Fruit fly (Drosophila melanogaster): ENCODE data around the gene CG42502.

Gene CG42502

DNA sequence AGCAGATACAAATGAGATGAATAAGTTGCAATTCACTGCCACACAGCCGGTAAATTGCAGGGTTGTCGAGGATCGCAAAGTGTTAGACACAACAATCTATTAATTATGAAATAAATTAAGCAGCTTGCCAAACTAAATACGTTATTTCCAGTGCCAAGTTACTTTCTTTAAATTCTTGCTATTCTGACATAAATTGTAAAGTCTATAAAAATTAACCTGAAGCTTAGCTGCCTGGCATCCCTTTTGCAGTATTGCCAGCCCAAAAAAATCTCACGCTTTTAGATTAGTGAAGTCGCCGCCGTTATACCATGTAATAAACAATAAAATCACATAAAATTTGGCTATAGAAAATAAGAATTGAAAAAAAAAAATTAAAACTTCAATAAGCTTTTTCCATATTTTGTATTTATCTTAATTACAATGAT lies 46.6 kb upstream of the CG42502 start (continued):
- peak; percentile 70 for TF ChIP-seq Side (GFP tag; optimal IDR thresholded peaks at IDR 0.05)
- TF ChIP-seq CG1603 (tag; optimal IDR thresholded peaks at IDR 0.05): peak; percentile 91
- TF ChIP-seq CG4617 (GFP tag; optimal IDR thresholded peaks at IDR 0.05; ENCODE audit: borderline replicate concordance): peak; percentile 72
- TF ChIP-seq CHES-1-like (GFP tag; optimal IDR thresholded peaks at IDR 0.05): peak; percentile 85
- TF ChIP-seq CG9437 (GFP tag; optimal IDR thresholded peaks at IDR 0.05): peak; percentile 73
- peak; percentile 73 for TF ChIP-seq CG8089 (GFP tag; optimal IDR thresholded peaks at IDR 0.05)

DNA sequence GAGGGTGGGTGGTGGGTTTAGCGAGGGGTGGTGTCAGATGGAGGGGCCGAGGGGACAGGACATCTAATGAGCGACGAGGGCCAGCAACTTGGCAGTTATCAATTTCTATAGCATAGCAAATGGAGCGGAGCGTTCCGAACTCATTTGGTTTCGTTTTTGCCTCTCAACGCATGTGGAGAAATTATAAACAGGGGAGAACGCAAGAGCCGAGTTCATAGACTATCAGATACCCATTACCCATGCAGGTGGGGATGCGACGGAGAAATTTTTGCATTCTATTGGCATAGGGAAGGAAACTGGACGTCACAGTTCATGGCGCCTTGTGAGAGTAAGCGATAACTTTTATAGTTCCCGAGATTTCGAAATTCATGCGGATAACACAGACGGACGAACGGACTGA lies 41.2 kb upstream of the CG42502 start:
- 0 out of 2 replicates have a peak, but pooled peaks have one; percentile 24 for TF ChIP-seq CG32532 (GFP tag; IDR thresholded peaks at IDR 0.05)
- no peak for TF ChIP-seq CG13296 (GFP tag; optimal IDR thresholded peaks at IDR 0.05)
- no peak for TF ChIP-seq gsb-n (tag; optimal IDR thresholded peaks at IDR 0.05)
- no peak for TF ChIP-seq CG13424 (tag; optimal IDR thresholded peaks at IDR 0.05)
- peak; percentile 61 for TF ChIP-seq HLH4C (GFP tag; IDR thresholded peaks at IDR 0.05; ENCODE audit: partially characterized antibody)
- peak; percentile 53; the same call in 1 of the 3 replicates for TF ChIP-seq CG14860 (GFP tag; IDR thresholded peaks at IDR 0.05; ENCODE audit: partially characterized antibody)

DNA sequence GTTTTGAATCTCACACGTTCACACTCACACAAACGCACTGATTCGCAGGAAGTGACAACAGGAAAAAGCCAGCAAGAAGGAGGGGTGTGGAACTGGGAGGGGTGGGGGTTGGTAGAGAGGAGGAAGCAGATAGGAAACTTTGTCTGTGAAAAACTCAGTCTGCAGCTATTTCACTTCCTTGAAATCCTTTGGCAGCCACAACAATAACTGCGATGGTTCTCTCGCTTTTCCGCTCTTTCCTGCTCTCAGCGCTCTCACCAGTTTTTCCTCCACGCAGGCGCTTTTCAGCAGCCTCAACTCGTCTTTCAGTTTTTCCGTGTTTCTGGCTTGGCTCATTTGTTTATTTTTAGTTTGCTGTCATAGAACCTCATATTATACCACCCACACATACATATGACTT lies 35.8 kb upstream of the CG42502 start:
- TF ChIP-seq dysf (GFP tag; IDR thresholded peaks at IDR 0.05) (no peak), Trl (optimal IDR thresholded peaks at IDR 0.05) (peak; percentile 55 to 72), Trl (GFP tag; optimal IDR thresholded peaks at IDR 0.05) (no peak), MTF-1 (GFP tag; optimal IDR thresholded peaks at IDR 0.05; ENCODE audit: borderline replicate concordance) (no peak), Ets65A (GFP tag) (peak; percentile 3), CG13894 (tag; optimal IDR thresholded peaks at IDR 0.05) (peak; percentile 32), PHDP (tag; optimal IDR thresholded peaks at IDR 0.05) (no peak), nerfin-1 (tag; optimal IDR thresholded peaks at IDR 0.05) (peak; percentile 60), crol (GFP tag; IDR thresholded peaks at IDR 0.05) (peak; percentile 45; the same call in 1 of the 2 replicates), D (optimal IDR thresholded peaks at IDR 0.05) (no peak), D (GFP tag; optimal IDR thresholded peaks at IDR 0.05) (no peak), pfk (GFP tag; optimal IDR thresholded peaks at IDR 0.05) (no peak), CG15514 (GFP tag; optimal IDR thresholded peaks at IDR 0.05) (peak; percentile 93), Six4 (GFP tag; optimal IDR thresholded peaks at IDR 0.05) (no peak), chinmo (GFP tag; IDR thresholded peaks at IDR 0.05; ENCODE audit: partially characterized antibody) (0 out of 4 replicates have a peak, but pooled peaks have one; percentile 10), schlank (tag; optimal IDR thresholded peaks at IDR 0.05) (no peak), CG4328 (GFP tag; optimal IDR thresholded peaks at IDR 0.05) (no peak), ewg (GFP tag; optimal IDR thresholded peaks at IDR 0.05) (peak; percentile 71)

DNA sequence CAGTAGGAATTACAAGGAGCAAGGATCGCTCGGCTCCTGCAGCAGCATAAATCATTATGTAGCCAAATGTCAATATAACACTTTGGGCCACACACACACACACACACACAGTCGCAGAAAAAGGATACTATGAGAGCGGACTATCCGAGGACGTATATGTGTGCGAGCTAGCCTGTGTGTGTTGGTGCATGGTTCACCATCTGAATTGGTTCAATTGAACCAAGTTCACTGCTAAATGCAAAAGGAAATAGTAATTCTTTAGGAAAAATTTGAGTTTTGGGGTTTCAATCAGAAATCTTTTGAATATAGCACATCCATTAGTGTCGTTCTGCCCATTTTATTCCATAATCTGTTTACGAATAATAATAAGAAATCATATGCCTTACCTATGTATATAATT lies 35.1 kb upstream of the CG42502 start:
- TF ChIP-seq CG12942 (GFP tag; optimal IDR thresholded peaks at IDR 0.05) (no peak), salm (tag; optimal IDR thresholded peaks at IDR 0.05) (no peak), bowl (GFP tag; IDR thresholded peaks at IDR 0.05) (no peak), ap (GFP tag; IDR thresholded peaks at IDR 0.05) (no peak), GATAe (GFP tag; conservative IDR thresholded peaks at IDR 0.05) (no peak), gsb (GFP tag; IDR thresholded peaks at IDR 0.05) (no peak), Dp (GFP tag; optimal IDR thresholded peaks at IDR 0.05) (no peak), CG10654 (GFP tag; optimal IDR thresholded peaks at IDR 0.05) (no peak), CG15514 (GFP tag; optimal IDR thresholded peaks at IDR 0.05) (peak; percentile 94), cg (GFP tag; optimal IDR thresholded peaks at IDR 0.05) (peak; percentile 42), Atf6 (GFP tag; IDR thresholded peaks at IDR 0.05) (no peak), CG9876 (GFP tag; optimal IDR thresholded peaks at IDR 0.05) (no peak), Lhr (GFP tag; optimal IDR thresholded peaks at IDR 0.05) (no peak)
